Worm (Caenorhabditis elegans): ENCODE measurements around the gene ugt-16.

ce11 chrV:12827219-12827618, 2.4 kb downstream of the ugt-16 start, which contains the start of gene ugt-15:
- TF ChIP-seq him-1 (tag; optimal IDR thresholded peaks at IDR 0.05) (no peak), W03F9.2 (tag; optimal IDR thresholded peaks at IDR 0.05) (no peak), dao-5 (tag; optimal IDR thresholded peaks at IDR 0.05) (no peak)
